Fruit fly (Drosophila melanogaster) ovary, adult (tissue): ENCODE results near the gene Srp72.

Experiments
- CG17801 ChIP-seq: fragments of 200-800 bp; optimal IDR thresholded peaks from 2 replicates; lab custom pipeline; 2019; ENCODE audit warnings: missing biosample characterization, mild to moderate bottlenecking, missing genetic modification characterization, moderate library complexity; ENCODE audit not compliant: partially characterized antibody

Gene Srp72

DNA sequence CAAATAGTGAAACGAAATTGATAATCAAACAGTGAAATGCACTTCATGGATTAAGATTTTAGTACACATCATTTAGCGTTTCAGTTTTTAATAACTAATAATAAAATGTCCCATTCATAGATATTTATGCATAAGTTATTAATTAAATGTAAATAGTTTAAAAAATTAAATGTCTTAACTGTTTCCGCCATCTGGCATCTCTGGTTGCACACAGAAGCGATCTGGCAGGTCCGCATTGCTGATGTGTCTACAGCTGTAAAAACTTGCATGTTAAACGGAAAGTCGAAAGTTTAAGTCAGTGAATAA is at the start of gene Srp72:
Gene Srp72, plus strand, starts transcription at position 232 of the 306 bp plus-strand sequence.
- TF ChIP-seq CG17801 (GFP tag; lab: Kevin White, UChicago): peak; percentile 67

DNA sequence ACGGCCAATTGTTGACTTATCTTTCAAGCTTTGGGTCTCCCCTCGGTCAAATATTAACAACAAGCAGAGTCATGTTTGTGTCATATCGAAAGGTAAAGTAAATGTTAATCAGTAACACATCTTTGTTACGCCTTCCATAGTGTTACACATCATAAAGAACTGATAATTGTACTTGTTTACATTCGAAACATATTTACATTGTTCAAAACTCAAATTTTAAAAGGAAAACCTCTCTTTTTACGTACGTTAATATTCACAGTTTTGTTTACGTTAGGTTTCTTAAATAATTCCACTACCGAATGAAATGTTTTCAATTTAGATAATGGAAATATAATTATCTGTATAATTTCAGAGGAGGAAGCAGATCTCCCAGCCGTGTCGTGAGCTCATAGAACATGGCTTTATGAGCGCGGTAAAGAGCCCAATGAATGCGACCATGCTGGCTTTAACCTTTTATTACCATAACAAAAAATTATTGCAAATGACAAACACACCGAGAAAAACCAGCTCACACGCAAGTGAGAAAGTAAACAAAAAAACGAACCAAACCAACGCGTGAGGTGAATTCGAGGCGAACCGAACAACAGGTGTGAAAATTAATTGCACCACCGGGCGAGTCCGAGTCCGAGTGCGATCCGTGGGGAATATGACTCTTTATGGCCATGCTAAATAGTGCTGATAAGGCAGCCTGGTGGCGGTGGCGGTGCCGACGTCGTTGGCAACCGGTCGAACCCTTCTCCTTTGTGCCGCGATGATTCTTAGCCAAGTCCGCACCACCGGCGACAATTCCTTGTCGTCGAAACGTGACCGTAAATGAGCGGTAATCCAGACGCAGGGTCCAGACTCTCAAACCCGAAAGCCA is 46.0 kb upstream of the Srp72 start:
- TF ChIP-seq CG17801 (GFP tag; lab: Kevin White, UChicago): peak; percentile 7

DNA sequence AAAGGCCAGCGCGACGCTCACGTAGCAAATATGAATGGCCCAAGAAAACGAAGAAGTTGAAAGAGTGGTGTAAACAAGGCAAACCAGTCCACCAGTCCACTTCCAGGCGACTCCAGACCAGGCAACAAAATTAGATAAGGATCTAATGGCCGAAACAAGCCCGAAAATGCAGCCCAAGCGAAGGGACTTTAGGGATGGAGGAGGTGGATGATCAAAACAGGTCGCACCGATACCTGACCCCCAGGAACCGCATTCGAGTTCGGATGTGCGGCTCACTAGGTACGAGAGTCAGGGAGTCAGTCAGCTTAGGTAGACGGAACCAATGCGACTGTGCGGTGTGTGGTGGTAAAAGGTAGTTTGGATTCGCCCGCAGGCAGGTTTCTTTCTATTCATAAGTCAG is 45.3 kb upstream of the Srp72 start:
- no peak for TF ChIP-seq CG17801 (GFP tag; lab: Kevin White, UChicago)

DNA sequence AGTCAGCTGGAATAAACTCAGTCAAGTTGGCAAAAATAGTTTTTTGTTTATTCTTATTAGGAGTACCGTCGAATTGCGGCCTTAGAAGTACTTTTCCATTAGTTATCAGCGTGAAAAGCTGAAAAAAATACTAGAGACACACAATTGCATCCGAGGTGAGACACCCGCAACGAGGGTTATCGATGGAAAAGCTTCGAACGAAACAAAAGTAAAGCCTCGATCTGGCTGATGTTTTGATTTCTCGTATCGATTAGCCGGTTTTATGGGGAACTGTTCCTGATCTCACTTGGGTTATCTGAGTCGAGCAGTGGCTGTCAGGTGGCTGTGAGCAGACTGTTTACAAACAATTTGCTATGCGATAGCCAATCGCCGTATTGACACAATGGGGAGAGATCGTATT is 44.8 kb upstream of the Srp72 start:
- TF ChIP-seq CG17801 (GFP tag; lab: Kevin White, UChicago): no peak

DNA sequence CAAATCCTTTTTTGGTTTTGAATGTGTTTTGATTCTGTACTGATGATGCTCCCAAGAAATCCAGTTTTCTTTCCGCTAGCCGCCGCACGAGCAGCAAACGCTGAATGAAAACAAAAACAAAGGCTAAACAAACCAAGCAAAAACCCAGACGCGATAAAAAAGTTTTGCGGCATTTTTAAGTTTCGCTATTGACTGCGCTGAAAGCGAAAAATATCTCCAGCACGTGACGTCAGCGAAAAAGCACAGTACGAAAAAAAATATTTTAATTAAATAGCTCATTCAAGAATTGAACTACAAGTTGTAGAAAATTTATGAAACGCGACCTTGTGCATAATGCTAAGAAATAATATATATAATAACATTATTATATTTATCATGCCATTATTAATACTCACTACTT is 43.6 kb upstream of the Srp72 start:
- no peak for TF ChIP-seq CG17801 (GFP tag; lab: Kevin White, UChicago)

DNA sequence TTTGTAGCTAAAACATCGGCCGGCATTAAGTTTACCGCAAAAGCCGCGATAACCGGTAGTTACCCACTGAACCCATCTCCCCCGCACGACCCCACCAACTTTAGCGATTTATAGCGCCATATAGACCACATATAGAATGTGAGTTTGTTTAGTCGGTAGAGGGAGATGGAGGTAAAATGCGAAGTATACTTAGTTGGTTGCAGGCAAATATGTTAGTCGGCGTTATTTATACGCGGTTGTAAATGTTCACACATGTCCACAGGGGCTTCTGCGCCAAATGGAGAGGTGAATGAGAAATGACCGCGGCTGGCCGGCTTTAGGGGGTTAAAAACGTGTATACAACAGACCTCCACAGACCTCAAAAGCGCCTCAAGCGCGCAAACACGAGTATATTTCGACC is 42.8 kb upstream of the Srp72 start:
- no peak for TF ChIP-seq CG17801 (GFP tag; lab: Kevin White, UChicago)

DNA sequence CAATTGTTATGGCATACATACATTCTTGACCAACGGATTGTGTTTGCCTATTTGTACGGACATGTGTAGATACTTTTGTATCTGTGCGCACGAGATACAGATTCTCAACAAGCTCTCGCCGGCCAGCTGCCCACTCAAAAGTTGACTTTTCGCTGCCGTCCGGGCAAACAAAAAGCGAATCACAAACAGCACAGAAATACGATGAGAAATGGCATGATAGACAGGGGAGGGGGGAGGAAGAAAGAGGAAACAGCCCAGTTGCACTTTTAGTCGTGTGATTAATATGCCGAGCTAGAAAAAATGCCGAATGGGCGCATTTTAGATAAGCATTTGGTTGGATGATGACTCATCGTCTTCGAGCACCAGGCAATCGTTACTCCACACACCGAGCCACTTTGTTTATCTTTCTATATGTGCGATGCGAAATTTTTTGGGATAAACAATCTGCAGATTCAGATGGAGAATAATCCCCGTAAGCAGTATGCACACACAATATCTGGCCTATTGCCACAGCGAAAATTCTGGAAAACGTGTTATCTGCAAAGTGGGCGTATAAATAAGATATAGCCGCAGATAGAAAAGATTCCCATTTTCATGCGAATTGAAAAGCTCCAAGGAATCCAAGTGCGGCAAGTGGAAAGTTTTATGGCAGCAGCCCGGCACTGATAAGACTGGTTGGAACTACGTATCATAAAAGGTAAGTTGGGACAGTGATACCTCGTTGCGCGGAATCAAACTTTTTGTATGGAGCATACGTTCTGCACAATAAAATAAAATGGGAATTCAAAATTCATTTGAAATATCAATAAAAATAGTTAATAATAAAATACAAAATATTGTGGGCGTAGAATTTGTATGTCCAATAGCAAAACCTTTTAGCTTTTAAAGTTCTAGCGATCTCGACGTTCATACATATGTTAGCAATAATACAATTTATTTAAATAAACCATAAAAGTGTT is 41.6 kb upstream of the Srp72 start:
- no peak for TF ChIP-seq CG17801 (GFP tag; lab: Kevin White, UChicago)

DNA sequence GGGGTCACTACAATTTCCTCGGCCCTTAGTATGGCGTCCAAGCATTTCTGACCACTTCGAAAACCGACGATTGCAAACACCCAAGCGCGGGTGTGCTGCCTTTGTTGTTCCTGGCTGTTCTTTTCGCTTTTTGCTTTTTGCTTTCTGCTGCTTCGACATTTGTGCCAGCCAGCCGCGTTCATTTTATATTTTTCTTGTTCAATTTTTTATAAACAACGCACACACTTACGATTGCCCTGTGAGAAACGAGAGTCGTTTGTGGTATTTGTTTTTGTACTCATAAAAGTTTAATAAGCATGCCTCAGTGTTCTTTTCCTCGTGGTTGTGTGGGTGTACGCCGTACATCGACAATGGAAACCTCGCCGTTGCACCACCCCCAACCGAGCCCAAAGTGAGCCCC is 40.8 kb upstream of the Srp72 start:
- TF ChIP-seq CG17801 (GFP tag; lab: Kevin White, UChicago): no peak

DNA sequence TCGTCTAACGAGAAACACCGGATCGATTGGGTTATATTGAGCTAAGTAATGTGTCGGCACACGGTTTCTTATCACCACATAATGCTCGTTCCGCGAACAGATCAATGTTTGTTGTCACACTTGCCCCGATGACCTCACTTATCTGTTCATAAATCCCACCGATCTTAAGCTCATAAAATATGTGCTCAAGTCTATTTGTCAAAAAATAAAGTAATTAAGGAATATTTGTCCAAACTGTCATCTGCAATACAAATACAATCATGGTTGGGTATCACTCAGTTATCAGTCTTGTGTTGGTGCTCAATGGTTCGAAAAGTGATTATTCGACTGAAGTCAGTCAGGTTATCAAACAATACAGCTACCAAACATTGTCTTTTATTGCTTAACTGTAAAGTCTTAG is 40.3 kb upstream of the Srp72 start:
- no peak for TF ChIP-seq CG17801 (GFP tag; lab: Kevin White, UChicago)

DNA sequence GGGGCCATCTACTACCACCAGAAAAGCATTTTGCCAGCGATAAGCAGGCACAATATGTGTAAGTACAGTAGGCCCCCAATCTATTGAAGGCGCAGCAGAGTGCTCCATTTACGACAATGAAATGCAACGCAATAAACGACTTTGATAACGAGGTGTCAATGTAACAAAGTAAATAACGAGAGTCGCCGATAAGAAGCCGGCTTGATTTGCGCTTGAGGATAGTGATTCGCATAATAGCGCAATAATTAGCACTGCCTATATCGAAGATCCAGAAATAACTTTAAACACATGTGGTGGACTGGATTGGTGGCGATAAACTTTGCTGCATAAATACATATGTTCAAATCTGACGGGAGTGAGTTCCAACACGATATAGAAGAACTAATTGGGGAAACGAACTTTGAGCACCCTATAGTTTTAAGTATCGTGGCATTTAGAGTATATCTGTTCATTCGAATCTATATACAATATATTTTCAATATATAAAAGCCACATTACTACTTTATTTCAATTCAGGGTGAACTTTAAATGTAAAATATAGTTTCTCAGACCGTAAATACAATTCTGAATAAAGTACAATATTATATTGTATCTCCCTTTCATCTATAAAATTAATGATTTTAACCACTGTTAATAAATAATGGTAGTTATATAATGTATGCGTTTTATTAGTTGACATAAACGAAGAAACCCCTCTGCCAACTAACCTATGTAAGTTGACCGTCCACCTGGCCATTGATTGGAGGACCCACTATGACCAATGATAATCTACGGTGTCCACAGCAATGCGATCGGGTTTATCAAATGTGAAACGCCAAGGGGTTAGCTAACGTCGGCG is 39.3 kb upstream of the Srp72 start:
- TF ChIP-seq CG17801 (GFP tag; lab: Kevin White, UChicago): no peak

DNA sequence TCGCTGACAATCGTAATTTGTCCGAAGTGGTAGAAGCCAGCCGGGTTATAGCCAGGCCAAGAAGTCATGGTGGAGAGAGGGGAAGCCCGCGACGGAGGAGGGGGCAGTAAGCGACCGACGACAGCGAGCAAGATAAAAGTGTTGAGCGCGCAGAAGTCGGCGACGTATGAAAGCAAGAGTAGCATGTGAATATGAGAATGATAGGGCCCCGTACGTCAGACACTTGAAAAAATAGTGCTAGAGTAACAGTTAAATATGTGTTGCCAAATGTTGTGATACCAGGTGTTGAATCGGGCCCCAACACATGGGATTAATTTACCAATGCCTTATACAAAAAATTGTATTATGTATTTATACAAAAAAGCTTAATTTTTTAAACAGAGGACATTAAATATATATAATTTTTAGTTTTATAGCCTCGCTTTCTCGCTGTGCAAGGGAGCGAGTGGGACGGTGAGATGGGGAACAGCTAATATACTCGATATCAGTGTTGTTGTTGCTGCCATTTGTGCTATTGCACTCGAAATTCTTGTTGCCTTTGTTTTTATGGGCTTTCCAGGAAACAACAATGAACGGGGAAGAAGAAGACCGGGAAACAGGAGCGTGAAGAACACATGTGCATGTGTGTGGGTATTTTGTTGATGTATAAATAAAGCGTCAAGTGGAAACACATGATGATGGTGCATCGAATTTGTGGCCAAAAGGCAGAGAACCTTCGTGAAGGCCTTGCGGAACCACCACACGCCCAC is 38.5 kb upstream of the Srp72 start:
- peak; percentile 91 for TF ChIP-seq CG17801 (GFP tag; lab: Kevin White, UChicago)

DNA sequence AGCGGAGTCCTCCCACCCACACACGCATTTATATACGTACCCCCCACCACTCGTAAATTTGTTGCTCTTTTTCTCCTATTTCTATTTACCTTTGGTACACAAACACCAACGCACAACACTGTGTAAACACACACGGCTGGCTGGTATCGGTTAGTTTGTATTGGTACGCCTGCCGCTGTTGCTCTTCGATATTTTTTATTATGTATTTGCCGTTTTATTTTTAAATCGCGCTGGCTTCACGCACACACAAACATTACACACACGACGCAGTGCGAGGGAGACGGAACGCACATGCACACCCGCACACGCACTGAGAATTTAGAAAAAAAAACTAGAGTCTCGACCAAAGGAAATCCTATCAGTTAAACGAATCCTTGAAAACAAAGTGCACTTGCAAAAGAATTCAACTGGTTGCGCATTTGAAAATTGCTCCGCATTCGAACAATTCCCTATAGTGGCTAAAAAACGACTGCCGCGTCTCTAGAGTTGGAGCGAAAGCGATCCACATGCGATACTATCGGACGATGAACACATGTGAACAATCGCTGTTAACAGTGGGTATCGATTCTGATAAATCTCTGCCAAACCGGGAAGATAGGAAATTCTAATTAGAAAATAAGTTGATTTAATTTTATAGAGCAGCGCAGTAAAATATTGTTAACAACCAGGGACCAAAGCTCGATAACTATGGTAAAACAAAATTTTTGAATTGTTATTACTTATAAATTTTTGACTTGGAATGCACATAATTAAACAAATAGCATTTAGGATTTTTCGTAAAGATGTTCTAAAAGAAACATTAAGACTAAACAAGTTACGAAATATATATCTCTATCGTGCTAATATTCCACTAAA is 37.7 kb upstream of the Srp72 start:
- peak; percentile 50 for TF ChIP-seq CG17801 (GFP tag; lab: Kevin White, UChicago)

DNA sequence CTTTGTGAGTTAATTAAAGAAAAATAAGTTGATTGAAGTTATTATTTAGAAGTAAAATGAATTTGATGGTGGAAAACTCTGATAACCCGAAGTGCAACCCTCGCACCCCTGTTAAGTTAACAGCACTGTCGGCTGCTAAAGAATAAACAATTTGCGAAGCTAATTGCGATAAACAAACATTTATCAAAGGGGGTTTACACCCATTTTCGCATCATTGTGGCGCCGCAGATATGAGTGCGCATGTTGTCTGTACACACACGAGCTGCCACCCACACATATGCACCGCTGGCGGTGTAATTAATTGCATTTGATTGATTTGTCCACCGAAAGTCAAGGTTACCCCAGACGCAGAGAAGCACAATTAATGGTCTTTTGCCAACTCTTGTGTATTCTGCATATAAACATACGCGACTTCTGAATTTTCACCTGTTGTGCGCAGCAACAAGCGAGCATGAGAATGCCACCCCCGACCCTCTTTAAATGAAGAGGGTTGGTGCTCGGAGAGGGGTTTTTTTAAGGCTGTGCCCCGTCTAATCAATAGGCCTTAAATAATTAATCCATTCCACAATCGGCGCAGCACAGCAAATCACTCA is 36.9 kb upstream of the Srp72 start:
- no peak for TF ChIP-seq CG17801 (GFP tag; lab: Kevin White, UChicago)
